Fruit fly (Drosophila melanogaster) S2 (cell line): Measurements from ENCODE around the gene fax.

Source experiments
- CG8478 ChIP-seq: fragments of >200 bp; optimal IDR thresholded peaks from 2 replicates; lab custom pipeline; 2018
- CTCF ChIP-seq, 2 experiments: fragments of >200 bp; optimal IDR thresholded peaks; 2 replicates each; lab custom pipeline; 2018

DNA sequence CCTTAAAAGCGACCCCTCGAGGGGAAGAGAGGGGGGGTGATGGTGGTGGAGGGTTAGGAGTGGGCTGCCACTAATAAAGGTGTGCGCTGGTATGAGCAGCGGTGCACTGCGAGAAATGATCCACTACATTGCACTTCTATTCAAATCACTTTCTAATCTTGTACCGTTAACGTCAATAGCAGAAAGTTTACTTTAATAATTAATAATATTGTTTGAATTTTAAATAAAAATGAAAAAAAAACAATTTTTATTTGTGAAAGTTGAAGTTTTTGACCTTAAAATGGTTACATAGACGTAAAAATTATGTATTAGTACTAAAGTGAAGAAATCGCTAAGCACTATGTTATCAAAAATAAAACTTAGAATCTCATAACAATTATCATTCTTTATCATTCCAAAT, 18.8 kb downstream of the fax start:
- TF ChIP-seq CG8478 (lab: Kevin White, UChicago) (no peak), CTCF (optimal IDR thresholded peaks at IDR 0.05; lab: Kevin White, UChicago) (no peak)
